Worm (Caenorhabditis elegans): ENCODE results near the gene spig-5.

The spig-5 gene

ce11 chrV:14355738-14356368 lies 47.6 kb downstream of the spig-5 start, which contains the start of gene cyn-1 (continued):
- TF ChIP-seq K02D7.2 (tag; optimal IDR thresholded peaks at IDR 0.05): no peak
- peak; percentile 28 for TF ChIP-seq ceh-48 (tag; optimal IDR thresholded peaks at IDR 0.05)
- no peak for TF ChIP-seq pat-9 (tag; optimal IDR thresholded peaks at IDR 0.05)
- TF ChIP-seq tbx-7 (tag; optimal IDR thresholded peaks at IDR 0.05): no peak
- no peak for TF ChIP-seq eyg-1 (tag; optimal IDR thresholded peaks at IDR 0.05)
- no peak for TF ChIP-seq hlh-13 (GFP tag; optimal IDR thresholded peaks at IDR 0.05)
- peak; percentile 52 for TF ChIP-seq ceh-31 (tag; optimal IDR thresholded peaks at IDR 0.05)
- peak; percentile 10 for TF ChIP-seq dve-1 (tag; optimal IDR thresholded peaks at IDR 0.05)
- TF ChIP-seq ceh-14 (tag; optimal IDR thresholded peaks at IDR 0.05): no peak
- no peak for TF ChIP-seq ceh-6 (GFP tag; optimal IDR thresholded peaks at IDR 0.05)
- no peak for TF ChIP-seq T23F11.4 (GFP tag; optimal IDR thresholded peaks at IDR 0.05)
- TF ChIP-seq elt-2 (tag; optimal IDR thresholded peaks at IDR 0.05): no peak

- TF ChIP-seq nfya-1 (tag; optimal IDR thresholded peaks at IDR 0.05): peak; percentile 65
These were observed 49.1 kb downstream of the spig-5 start for ce11 chrV:14357347-14357746.
